Fruit fly (Drosophila melanogaster) whole organism, adult: ENCODE results near the gene CG10918.

ENCODE experiments used
- CG11617 ChIP-seq: fragments of 200-800 bp; sonication (Bioruptor generic); optimal IDR thresholded peaks from 2 replicates; lab custom pipeline; 2017; ENCODE audit warnings: mild to moderate bottlenecking, missing biosample characterization, missing genetic modification reagents, missing genetic modification characterization
- CG12768 ChIP-seq: fragments of 200-800 bp; sonication (Bioruptor generic); optimal IDR thresholded peaks from 2 replicates; lab custom pipeline; 2017; ENCODE audit warnings: missing biosample characterization, missing genetic modification characterization, mild to moderate bottlenecking, moderate library complexity, missing genetic modification reagents
- CG14711 ChIP-seq: fragments of 200-800 bp; sonication (Bioruptor generic); optimal IDR thresholded peaks from 2 replicates; lab custom pipeline; 2018; ENCODE audit warnings: missing biosample characterization, mild to moderate bottlenecking, missing genetic modification characterization, moderate library complexity
- CG1620 ChIP-seq: fragments of 200-800 bp; sonication (Bioruptor generic); optimal IDR thresholded peaks from 2 replicates; lab custom pipeline; 2016; ENCODE audit warnings: missing biosample characterization, missing genetic modification characterization
- CG33017 ChIP-seq: fragments of 200-800 bp; sonication (Bioruptor generic); optimal IDR thresholded peaks from 2 replicates; lab custom pipeline; 2018; ENCODE audit warnings: missing biosample characterization, mild to moderate bottlenecking, missing genetic modification characterization, moderate library complexity
- CG5204 ChIP-seq: fragments of 200-800 bp; sonication (Bioruptor generic); optimal IDR thresholded peaks from 2 replicates; lab custom pipeline; 2016; ENCODE audit warnings: missing biosample characterization, missing genetic modification characterization
- CG7045 ChIP-seq: fragments of 200-800 bp; sonication (Bioruptor generic); optimal IDR thresholded peaks from 2 replicates; lab custom pipeline; 2017; ENCODE audit warnings: missing biosample characterization, mild to moderate bottlenecking, missing genetic modification characterization
- CG7101 ChIP-seq: fragments of 200-800 bp; sonication (Bioruptor generic); optimal IDR thresholded peaks from 2 replicates; lab custom pipeline; 2018; ENCODE audit warnings: missing biosample characterization, mild to moderate bottlenecking, missing genetic modification characterization, moderate library complexity
- Clk ChIP-seq: fragments of 200-800 bp; sonication (Bioruptor generic); optimal IDR thresholded peaks from 2 replicates; lab custom pipeline; 2017; ENCODE audit warnings: missing biosample characterization, missing genetic modification characterization
- Crg-1 ChIP-seq: fragments of 200-800 bp; sonication (Bioruptor generic); optimal IDR thresholded peaks from 2 replicates; lab custom pipeline; 2016; ENCODE audit warnings: missing biosample characterization, missing genetic modification characterization
- Hr96 ChIP-seq: fragments of 200-800 bp; sonication (Bioruptor generic); optimal IDR thresholded peaks from 2 replicates; lab custom pipeline; 2016; ENCODE audit warnings: missing biosample characterization, missing genetic modification characterization
- Mnt ChIP-seq: fragments of 200-800 bp; sonication (Bioruptor generic); optimal IDR thresholded peaks from 2 replicates; lab custom pipeline; 2016; ENCODE audit warnings: missing biosample characterization, mild to moderate bottlenecking, missing genetic modification characterization
- bab1 ChIP-seq: fragments of 200-800 bp; sonication (Bioruptor generic); optimal IDR thresholded peaks from 3 replicates; lab custom pipeline; 2019; ENCODE audit warnings: missing biosample characterization, mild to moderate bottlenecking, missing genetic modification characterization, moderate library complexity
- cic ChIP-seq: fragments of 200-800 bp; sonication (Bioruptor generic); optimal IDR thresholded peaks from 2 replicates; lab custom pipeline; 2017; ENCODE audit warnings: missing biosample characterization, mild to moderate bottlenecking, missing genetic modification characterization, moderate library complexity
- cnc ChIP-seq, 2 experiments: fragments of >200 bp; optimal IDR thresholded peaks; 2 replicates each; lab custom pipeline; 2017
- kay ChIP-seq: fragments of 200-800 bp; sonication (Bioruptor generic); peaks from one replicate; lab custom pipeline; 2016; ENCODE audit warnings: missing biosample characterization, missing genetic modification characterization, borderline replicate concordance
- ovo ChIP-seq: fragments of 200-800 bp; sonication (Bioruptor generic); optimal IDR thresholded peaks from 2 replicates; lab custom pipeline; 2016; ENCODE audit warnings: missing biosample characterization, missing genetic modification characterization
- pad ChIP-seq: fragments of 200-800 bp; sonication (Bioruptor generic); optimal IDR thresholded peaks from 3 replicates; lab custom pipeline; 2017; ENCODE audit warnings: missing biosample characterization, missing genetic modification characterization, mild to moderate bottlenecking, moderate library complexity, missing genetic modification reagents
- tj ChIP-seq: fragments of 200-800 bp; sonication (Bioruptor generic); optimal IDR thresholded peaks from 3 replicates; lab custom pipeline; 2017; ENCODE audit warnings: missing biosample characterization, mild to moderate bottlenecking, missing genetic modification characterization, moderate library complexity
- toe ChIP-seq: fragments of 200-800 bp; sonication (Bioruptor generic); optimal IDR thresholded peaks from 2 replicates; lab custom pipeline; 2016; ENCODE audit warnings: missing biosample characterization, missing genetic modification characterization

CG10918 gene

DNA sequence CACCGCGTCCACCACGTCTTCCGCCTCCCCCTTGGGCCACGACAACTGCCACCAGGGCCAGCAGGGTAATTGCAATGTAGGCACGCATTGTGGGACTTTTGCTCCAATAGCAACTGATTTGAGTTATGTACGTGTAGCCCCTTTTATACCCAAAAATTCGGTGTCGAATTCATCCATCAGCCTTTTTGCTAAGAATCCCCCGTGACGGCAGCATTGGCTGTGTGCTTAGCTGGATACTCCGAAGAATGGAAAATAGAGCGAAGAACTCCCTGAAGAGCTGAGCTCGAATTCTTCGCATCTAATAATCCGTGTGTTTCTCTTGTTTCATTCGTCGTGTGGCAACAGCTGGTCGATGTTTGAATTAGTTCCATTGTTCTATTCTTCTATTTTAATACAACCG lies at the start of gene CG10918:
Gene CG10918 (minus strand): TSS at position 101 of the 400 bp plus-strand sequence.
- no peak for TF ChIP-seq CG5204 (GFP tag; lab: Kevin White, UChicago)
- TF ChIP-seq CG12768 (GFP tag; lab: Kevin White, UChicago) = no peak
- no peak for TF ChIP-seq CG33017 (tag; lab: Kevin White, UChicago)
- no peak for TF ChIP-seq bab1 (GFP tag; lab: Kevin White, UChicago)
- TF ChIP-seq CG7045 (GFP tag; lab: Kevin White, UChicago) = no peak
- no peak for TF ChIP-seq CG11617 (GFP tag; lab: Kevin White, UChicago)
- no peak for TF ChIP-seq kay (GFP tag; lab: Kevin White, UChicago)
- TF ChIP-seq cnc (optimal IDR thresholded peaks at IDR 0.05; lab: Kevin White, UChicago) = no peak
- TF ChIP-seq Crg-1 = no peak
- TF ChIP-seq Clk = no peak
- no peak for TF ChIP-seq CG1620
- no peak for TF ChIP-seq tj (GFP tag; lab: Kevin White, UChicago)
- no peak for TF ChIP-seq ovo
- no peak for TF ChIP-seq toe
- no peak for TF ChIP-seq Mnt (GFP tag; lab: Kevin White, UChicago)
- TF ChIP-seq CG14711 (tag; lab: Kevin White, UChicago) = no peak

DNA sequence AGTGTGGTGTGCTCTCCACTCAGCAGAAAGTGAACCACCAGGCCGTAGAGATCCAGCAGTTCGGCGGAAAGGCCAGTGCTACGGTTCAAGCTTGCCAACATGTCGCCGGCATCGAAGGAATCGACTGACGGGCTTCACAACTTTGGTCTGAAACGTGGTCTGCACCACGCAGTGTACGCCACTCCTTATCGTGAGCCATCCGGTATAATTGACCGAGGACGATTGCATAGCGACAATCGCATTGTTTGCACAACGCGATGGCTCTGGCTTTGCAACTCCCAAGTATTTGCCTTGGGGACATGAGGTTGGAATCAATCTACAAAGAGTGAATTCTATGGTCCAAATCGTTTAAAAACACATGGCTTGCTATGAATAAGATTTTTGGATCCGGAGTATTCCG lies 49.8 kb upstream of the CG10918 start, which contains the start of gene Ir20a:
Gene Ir20a (minus strand): TSS at position 101 of the 400 bp plus-strand sequence.
- TF ChIP-seq kay (GFP tag; lab: Kevin White, UChicago) (no peak), Mnt (GFP tag; lab: Kevin White, UChicago) (no peak), CG12768 (GFP tag; lab: Kevin White, UChicago) (no peak), CG1620 (no peak), Crg-1 (no peak), cnc (optimal IDR thresholded peaks at IDR 0.05; lab: Kevin White, UChicago) (no peak), pad (GFP tag; lab: Kevin White, UChicago) (no peak), ovo (no peak)

dm6 chrX:21457632-21458031 lies 28.6 kb upstream of the CG10918 start, which contains the start of gene DIP-beta:
Gene DIP-beta, minus strand, starts transcription at chrX:21457738.
- TF ChIP-seq cic (GFP tag; lab: Kevin White, UChicago) (no peak), pad (GFP tag; lab: Kevin White, UChicago) (no peak), CG5204 (GFP tag; lab: Kevin White, UChicago) (no peak), Crg-1 (no peak), cnc (optimal IDR thresholded peaks at IDR 0.05; lab: Kevin White, UChicago) (no peak), CG7101 (tag; lab: Kevin White, UChicago) (no peak), CG14711 (tag; lab: Kevin White, UChicago) (no peak), Mnt (GFP tag; lab: Kevin White, UChicago) (no peak), CG7045 (GFP tag; lab: Kevin White, UChicago) (no peak)

DNA sequence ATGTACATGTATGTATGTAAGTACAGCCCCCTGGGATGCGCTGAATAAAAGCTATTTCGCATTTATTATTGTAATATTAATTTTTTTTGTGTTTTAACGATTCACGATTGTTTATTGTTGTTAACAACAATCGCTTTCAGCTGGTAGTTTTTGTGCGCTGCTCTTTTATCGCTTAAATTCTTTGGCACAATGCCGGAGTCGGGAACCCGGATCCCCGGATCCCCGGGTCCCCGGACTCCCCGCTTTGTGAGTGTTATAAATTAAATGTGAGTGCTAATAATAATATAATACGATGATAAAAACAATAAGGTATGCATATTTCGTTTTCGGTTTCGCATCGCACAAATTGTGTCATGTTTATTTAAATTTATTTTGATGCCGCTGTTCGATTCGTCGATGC lies 11.6 kb upstream of the CG10918 start:
- TF ChIP-seq toe (no peak), CG7101 (tag; lab: Kevin White, UChicago) (no peak), CG5204 (GFP tag; lab: Kevin White, UChicago) (no peak), cic (GFP tag; lab: Kevin White, UChicago) (no peak), Crg-1 (no peak), CG14711 (tag; lab: Kevin White, UChicago) (no peak), CG12768 (GFP tag; lab: Kevin White, UChicago) (no peak), Clk (no peak), CG11617 (GFP tag; lab: Kevin White, UChicago) (no peak), CG1620 (no peak), Mnt (GFP tag; lab: Kevin White, UChicago) (no peak), tj (GFP tag; lab: Kevin White, UChicago) (no peak), CG7045 (GFP tag; lab: Kevin White, UChicago) (no peak), CG33017 (tag; lab: Kevin White, UChicago) (no peak), cnc (optimal IDR thresholded peaks at IDR 0.05; lab: Kevin White, UChicago) (no peak), bab1 (GFP tag; lab: Kevin White, UChicago) (no peak), ovo (no peak), Hr96 (GFP tag; lab: Kevin White, UChicago) (no peak), kay (GFP tag; lab: Kevin White, UChicago) (no peak)

- no peak for TF ChIP-seq ovo
- no peak for TF ChIP-seq Crg-1
- TF ChIP-seq pad (GFP tag; lab: Kevin White, UChicago) = no peak
- no peak for TF ChIP-seq CG33017 (tag; lab: Kevin White, UChicago)
- no peak for TF ChIP-seq cic (GFP tag; lab: Kevin White, UChicago)
- no peak for TF ChIP-seq Mnt (GFP tag; lab: Kevin White, UChicago)
- no peak for TF ChIP-seq CG7101 (tag; lab: Kevin White, UChicago)
- TF ChIP-seq Hr96 (GFP tag; lab: Kevin White, UChicago) = no peak
- no peak for TF ChIP-seq CG11617 (GFP tag; lab: Kevin White, UChicago)
- TF ChIP-seq CG1620 = no peak
- no peak for TF ChIP-seq CG14711 (tag; lab: Kevin White, UChicago)
- no peak for TF ChIP-seq CG7045 (GFP tag; lab: Kevin White, UChicago)
- no peak for TF ChIP-seq CG12768 (GFP tag; lab: Kevin White, UChicago)
- no peak for TF ChIP-seq cnc (optimal IDR thresholded peaks at IDR 0.05; lab: Kevin White, UChicago)
- no peak for TF ChIP-seq CG5204 (GFP tag; lab: Kevin White, UChicago)
Measured at dm6 chrX:21402672-21403071, 26.4 kb downstream of the CG10918 start, which contains the start of gene whe. Gene whe, minus strand, starts transcription at chrX:21402772.

DNA sequence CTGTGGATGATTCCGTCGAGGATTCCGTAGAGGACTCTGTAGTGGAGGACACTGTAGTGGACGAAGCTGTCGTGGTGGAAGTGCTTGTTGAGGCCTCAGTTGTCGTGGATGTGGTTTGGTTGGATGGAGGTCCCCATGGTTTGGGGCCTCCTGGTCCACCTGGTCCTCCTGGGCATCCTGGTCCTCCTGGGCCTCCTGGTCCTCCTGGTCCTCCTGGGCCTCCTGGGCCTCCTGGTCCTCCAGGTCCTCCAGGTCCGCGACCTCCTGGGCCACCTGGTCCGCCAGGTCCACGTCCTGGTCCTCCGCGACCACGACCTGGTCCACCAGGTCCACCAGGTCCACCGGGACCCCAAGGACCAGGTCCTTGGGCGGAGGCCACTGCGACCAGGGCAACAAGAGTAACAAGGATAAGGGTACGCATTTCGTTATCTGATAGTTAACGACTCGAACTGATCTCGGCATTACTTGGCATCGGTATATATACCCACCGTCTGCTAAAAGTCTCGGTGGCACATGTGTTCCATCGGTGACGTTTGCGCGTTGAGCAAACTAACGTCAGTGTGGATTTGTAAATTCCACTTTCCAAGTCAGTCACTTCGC lies 32.1 kb downstream of the CG10918 start, which contains the start of gene lcs:
Gene lcs (minus strand): TSS at position 457 of the 600 bp plus-strand sequence.
- TF ChIP-seq bab1 (GFP tag; lab: Kevin White, UChicago) (no peak), CG12768 (GFP tag; lab: Kevin White, UChicago) (no peak), CG11617 (GFP tag; lab: Kevin White, UChicago) (no peak)
